Fruit fly (Drosophila melanogaster): ENCODE data around the gene Bap111.

The Bap111 gene

dm6 chrX:9161912-9162311 lies 12.8 kb downstream of the Bap111 start, which contains the start of the genes Zpr1 and CG44532:
Gene Zpr1 (minus strand): TSS chrX:9162090.
Gene CG44532 (plus strand): TSS chrX:9162092.
- TF ChIP-seq psq (optimal IDR thresholded peaks at IDR 0.05) = no peak
- no peak for TF ChIP-seq Sin3A (optimal IDR thresholded peaks at IDR 0.05)
- no peak for TF ChIP-seq insv (optimal IDR thresholded peaks at IDR 0.05)
- no peak for TF ChIP-seq ttk (optimal IDR thresholded peaks at IDR 0.05)
- no peak for TF ChIP-seq Myc (optimal IDR thresholded peaks at IDR 0.05)
- TF ChIP-seq h (optimal IDR thresholded peaks at IDR 0.05) = no peak

dm6 chrX:9163110-9163509 lies 14.0 kb downstream of the Bap111 start, which contains the start of gene mei-P26:
Gene mei-P26 (plus strand): TSS chrX:9163255.
- TF ChIP-seq insv (optimal IDR thresholded peaks at IDR 0.05) (no peak), Myc (optimal IDR thresholded peaks at IDR 0.05) (no peak), Sin3A (optimal IDR thresholded peaks at IDR 0.05) (no peak), h (optimal IDR thresholded peaks at IDR 0.05) (no peak), psq (optimal IDR thresholded peaks at IDR 0.05) (no peak), ttk (optimal IDR thresholded peaks at IDR 0.05) (no peak)

dm6 chrX:9163645-9164509 lies 14.8 kb downstream of the Bap111 start:
- TF ChIP-seq insv (optimal IDR thresholded peaks at IDR 0.05) (no peak), psq (optimal IDR thresholded peaks at IDR 0.05) (no peak), Sin3A (optimal IDR thresholded peaks at IDR 0.05) (no peak), Myc (optimal IDR thresholded peaks at IDR 0.05) (no peak), ttk (optimal IDR thresholded peaks at IDR 0.05) (no peak), h (optimal IDR thresholded peaks at IDR 0.05) (no peak)

dm6 chrX:9164510-9165506 lies 15.7 kb downstream of the Bap111 start:
- TF ChIP-seq Myc (optimal IDR thresholded peaks at IDR 0.05) (no peak), insv (optimal IDR thresholded peaks at IDR 0.05) (no peak), ttk (optimal IDR thresholded peaks at IDR 0.05) (no peak), h (optimal IDR thresholded peaks at IDR 0.05) (no peak)

- TF ChIP-seq psq (optimal IDR thresholded peaks at IDR 0.05) (no peak), Myc (optimal IDR thresholded peaks at IDR 0.05) (no peak), Sin3A (optimal IDR thresholded peaks at IDR 0.05) (no peak)
These were observed 19.2 kb downstream of the Bap111 start for dm6 chrX:9168273-9168672.

- TF ChIP-seq Sin3A (optimal IDR thresholded peaks at IDR 0.05) = no peak
- TF ChIP-seq insv (optimal IDR thresholded peaks at IDR 0.05) = no peak
- no peak for TF ChIP-seq Myc (optimal IDR thresholded peaks at IDR 0.05)
- TF ChIP-seq psq (optimal IDR thresholded peaks at IDR 0.05) = no peak
- TF ChIP-seq ttk (optimal IDR thresholded peaks at IDR 0.05) = no peak
- TF ChIP-seq h (optimal IDR thresholded peaks at IDR 0.05) = no peak
These were observed 38.3 kb downstream of the Bap111 start for dm6 chrX:9187429-9187828.

dm6 chrX:9190555-9191184 lies 41.6 kb downstream of the Bap111 start, which contains the start of gene CG12115:
Gene CG12115 (minus strand): TSS chrX:9190605.
- TF ChIP-seq Myc (optimal IDR thresholded peaks at IDR 0.05) (no peak), insv (optimal IDR thresholded peaks at IDR 0.05) (no peak), h (optimal IDR thresholded peaks at IDR 0.05) (no peak), psq (optimal IDR thresholded peaks at IDR 0.05) (no peak), Sin3A (optimal IDR thresholded peaks at IDR 0.05) (no peak), ttk (optimal IDR thresholded peaks at IDR 0.05) (no peak)

- TF ChIP-seq ttk (optimal IDR thresholded peaks at IDR 0.05) = no peak
- TF ChIP-seq h (optimal IDR thresholded peaks at IDR 0.05) = no peak
- TF ChIP-seq insv (optimal IDR thresholded peaks at IDR 0.05) = no peak
- no peak for TF ChIP-seq psq (optimal IDR thresholded peaks at IDR 0.05)
- TF ChIP-seq Myc (optimal IDR thresholded peaks at IDR 0.05) = no peak
- no peak for TF ChIP-seq Sin3A (optimal IDR thresholded peaks at IDR 0.05)
These were observed 42.2 kb downstream of the Bap111 start, which contains the start of gene CG12057 for dm6 chrX:9191357-9191756. Gene CG12057 (plus strand): TSS chrX:9191657.

dm6 chrX:9192429-9192828 lies 43.3 kb downstream of the Bap111 start, which contains the start of gene CG12056:
Gene CG12056 (plus strand): TSS chrX:9192669.
- TF ChIP-seq h (optimal IDR thresholded peaks at IDR 0.05) = no peak
- no peak for TF ChIP-seq ttk (optimal IDR thresholded peaks at IDR 0.05)
- no peak for TF ChIP-seq insv (optimal IDR thresholded peaks at IDR 0.05)
- no peak for TF ChIP-seq psq (optimal IDR thresholded peaks at IDR 0.05)
- TF ChIP-seq Myc (optimal IDR thresholded peaks at IDR 0.05) = no peak
- TF ChIP-seq Sin3A (optimal IDR thresholded peaks at IDR 0.05) = no peak

dm6 chrX:9193604-9194003 lies 44.5 kb downstream of the Bap111 start, which contains the start of gene CG12106:
Gene CG12106 (plus strand): TSS chrX:9193898.
- no peak for TF ChIP-seq h (optimal IDR thresholded peaks at IDR 0.05)
- TF ChIP-seq Myc (optimal IDR thresholded peaks at IDR 0.05) = no peak

- TF ChIP-seq Myc (optimal IDR thresholded peaks at IDR 0.05) (no peak), psq (optimal IDR thresholded peaks at IDR 0.05) (no peak), ttk (optimal IDR thresholded peaks at IDR 0.05) (no peak), Sin3A (optimal IDR thresholded peaks at IDR 0.05) (no peak), h (optimal IDR thresholded peaks at IDR 0.05) (no peak), insv (optimal IDR thresholded peaks at IDR 0.05) (no peak)
These were observed 46.2 kb downstream of the Bap111 start for dm6 chrX:9195311-9195710.
